Worm (Caenorhabditis elegans): ENCODE data around the gene srw-44.

DNA sequence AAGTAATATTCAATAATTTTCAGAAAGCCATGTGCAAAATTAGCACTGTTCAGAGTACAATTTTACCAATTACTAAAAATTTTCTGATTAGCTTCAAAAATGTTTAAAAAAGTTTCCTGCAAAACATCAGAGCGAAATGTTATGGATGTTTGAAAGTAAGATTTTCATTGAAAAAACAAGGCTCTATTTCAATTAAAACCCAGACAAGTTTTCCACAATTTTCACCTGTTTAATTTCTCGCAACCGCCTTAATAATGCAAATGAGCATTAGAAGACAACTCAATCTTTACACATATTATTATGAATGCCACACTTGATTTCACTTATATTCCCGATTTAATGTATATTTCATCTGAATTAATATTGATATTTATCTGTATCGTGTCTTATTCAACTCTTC is 14.5 kb downstream of the srw-44 start, which contains the start of gene srz-101:
- TF ChIP-seq lsy-2 (tag; optimal IDR thresholded peaks at IDR 0.05), result no peak
- no peak for TF ChIP-seq pha-4 (tag; optimal IDR thresholded peaks at IDR 0.05)
- no peak for TF ChIP-seq ztf-11 (tag; optimal IDR thresholded peaks at IDR 0.05)
- no peak for TF ChIP-seq snpc-4 (tag; optimal IDR thresholded peaks at IDR 0.05)
- TF ChIP-seq nhr-28 (tag; optimal IDR thresholded peaks at IDR 0.05), result no peak
- TF ChIP-seq unc-62 (GFP tag; optimal IDR thresholded peaks at IDR 0.05), result no peak

Data from whole organism, mixed stage, embryonic.